Worm (Caenorhabditis elegans): ENCODE data around the gene W07G1.1.

Gene W07G1.1

ce11 chrII:13916040-13916439, 23.4 kb downstream of the W07G1.1 start, which contains the start of gene mltn-3:
mltn-3 (plus strand) TSS chrII:13916340.
- TF ChIP-seq ahr-1 (tag; optimal IDR thresholded peaks at IDR 0.05) = no peak
- no peak for TF ChIP-seq mec-3 (tag; optimal IDR thresholded peaks at IDR 0.05; ENCODE audit: borderline replicate concordance)
- TF ChIP-seq sox-4 (tag; optimal IDR thresholded peaks at IDR 0.05) = no peak
- TF ChIP-seq ceh-34 (tag; optimal IDR thresholded peaks at IDR 0.05) = no peak
- no peak for TF ChIP-seq nfya-1 (tag; optimal IDR thresholded peaks at IDR 0.05)
- no peak for TF ChIP-seq sox-2 (GFP tag; IDR thresholded peaks at IDR 0.05)
- TF ChIP-seq tbx-7 (tag; optimal IDR thresholded peaks at IDR 0.05) = no peak
- no peak for TF ChIP-seq odd-2 (tag; optimal IDR thresholded peaks at IDR 0.05)
- TF ChIP-seq ceh-30 (tag; optimal IDR thresholded peaks at IDR 0.05) = no peak
- TF ChIP-seq ztf-16 (tag; optimal IDR thresholded peaks at IDR 0.05) = no peak
- TF ChIP-seq che-1 (tag; optimal IDR thresholded peaks at IDR 0.05) = no peak
- no peak for TF ChIP-seq unc-55 (GFP tag; optimal IDR thresholded peaks at IDR 0.05)
- no peak for TF ChIP-seq ama-1 (optimal IDR thresholded peaks at IDR 0.05)
- no peak for TF ChIP-seq fkh-6 (tag; optimal IDR thresholded peaks at IDR 0.05)
- TF ChIP-seq eyg-1 (tag; optimal IDR thresholded peaks at IDR 0.05) = no peak
- no peak for TF ChIP-seq npax-4 (tag; optimal IDR thresholded peaks at IDR 0.05)
- TF ChIP-seq elt-4 (tag; optimal IDR thresholded peaks at IDR 0.05) = no peak
- TF ChIP-seq lin-11 (tag; optimal IDR thresholded peaks at IDR 0.05) = no peak

- peak; percentile 69 for TF ChIP-seq unc-42 (tag; optimal IDR thresholded peaks at IDR 0.05)
- peak; percentile 6 for TF ChIP-seq sox-4 (tag; optimal IDR thresholded peaks at IDR 0.05)
- TF ChIP-seq dve-1 (tag; optimal IDR thresholded peaks at IDR 0.05) = peak; percentile 9
- no peak for TF ChIP-seq C38D4.7 (GFP tag; optimal IDR thresholded peaks at IDR 0.05)
- peak; percentile 24 for TF ChIP-seq hlh-30 (tag; optimal IDR thresholded peaks at IDR 0.05; ENCODE audit: insufficient read depth)
- TF ChIP-seq hlh-6 (tag; optimal IDR thresholded peaks at IDR 0.05) = peak; percentile 20
- TF ChIP-seq pha-2 (tag; optimal IDR thresholded peaks at IDR 0.05) = no peak
- peak; percentile 19 for TF ChIP-seq ceh-2 (tag; optimal IDR thresholded peaks at IDR 0.05)
- peak; percentile 52 for TF ChIP-seq tbx-2 (tag; optimal IDR thresholded peaks at IDR 0.05)
- TF ChIP-seq rnt-1 (tag; optimal IDR thresholded peaks at IDR 0.05) = peak; percentile 55
- TF ChIP-seq ceh-48 (tag; optimal IDR thresholded peaks at IDR 0.05) = peak; percentile 71
- no peak for TF ChIP-seq nhr-11 (tag; optimal IDR thresholded peaks at IDR 0.05)
- no peak for TF ChIP-seq unc-86 (tag; optimal IDR thresholded peaks at IDR 0.05)
- TF ChIP-seq unc-3 (GFP tag; conservative IDR thresholded peaks at IDR 0.05) = 0 out of 2 replicates have a peak, but pooled peaks have one; percentile 47
- TF ChIP-seq unc-3 (tag; optimal IDR thresholded peaks at IDR 0.05) = no peak
- TF ChIP-seq nfya-1 (tag; optimal IDR thresholded peaks at IDR 0.05) = peak; percentile 78
- TF ChIP-seq mec-3 (tag; optimal IDR thresholded peaks at IDR 0.05; ENCODE audit: borderline replicate concordance) = no peak
- TF ChIP-seq ref-2 (tag; optimal IDR thresholded peaks at IDR 0.05) = peak; percentile 57
- peak; percentile 65 for TF ChIP-seq ceh-18 (tag; optimal IDR thresholded peaks at IDR 0.05)
- peak; percentile 22 for TF ChIP-seq ceh-34 (tag; optimal IDR thresholded peaks at IDR 0.05)
- TF ChIP-seq ceh-14 (tag; optimal IDR thresholded peaks at IDR 0.05) = peak; percentile 57
- TF ChIP-seq elt-2 (tag; optimal IDR thresholded peaks at IDR 0.05) = no peak
- TF ChIP-seq ceh-31 (tag; optimal IDR thresholded peaks at IDR 0.05) = peak; percentile 65
These were observed 30.8 kb downstream of the W07G1.1 start, which contains the start of gene citk-1 for ce11 chrII:13908592-13908991. citk-1 (plus strand) TSS chrII:13908914.

ce11 chrII:13907615-13908014, 31.8 kb downstream of the W07G1.1 start:
- peak; percentile 55 for TF ChIP-seq nfya-1 (tag; optimal IDR thresholded peaks at IDR 0.05)
- TF ChIP-seq F13H6.1 (tag; optimal IDR thresholded peaks at IDR 0.05) = no peak
- no peak for TF ChIP-seq eyg-1 (tag; optimal IDR thresholded peaks at IDR 0.05)
- TF ChIP-seq pros-1 (tag; optimal IDR thresholded peaks at IDR 0.05) = no peak
- TF ChIP-seq sox-4 (tag; optimal IDR thresholded peaks at IDR 0.05) = no peak
- no peak for TF ChIP-seq dmd-4 (tag; optimal IDR thresholded peaks at IDR 0.05; ENCODE audit: borderline replicate concordance)
